Worm (Caenorhabditis elegans): ENCODE results near the gene dmsr-11.

ce11 chrV:6782260-6782659 lies 21.6 kb downstream of the dmsr-11 start:
- no peak for TF ChIP-seq nhr-237 (tag; optimal IDR thresholded peaks at IDR 0.05)
- no peak for TF ChIP-seq ceh-9 (tag; optimal IDR thresholded peaks at IDR 0.05)
- TF ChIP-seq mml-1 (tag; optimal IDR thresholded peaks at IDR 0.05), result no peak
- TF ChIP-seq skn-1 (tag; optimal IDR thresholded peaks at IDR 0.05), result no peak
- TF ChIP-seq aly-2 (tag; optimal IDR thresholded peaks at IDR 0.05), result no peak
- TF ChIP-seq tbx-2 (tag; optimal IDR thresholded peaks at IDR 0.05), result no peak
- TF ChIP-seq sea-2 (GFP tag; optimal IDR thresholded peaks at IDR 0.05), result no peak

Measured in whole organism, L3 larva.